Worm (Caenorhabditis elegans) whole organism, mixed stage, embryonic: Measurements from ENCODE around the gene Y102A5C.40.

Experiments
- cnd-1 ChIP-seq: fragments of 200-800 bp; sonication (Bioruptor generic); optimal IDR thresholded peaks from 2 replicates; lab custom pipeline; 2018; ENCODE audit warnings: mild to moderate bottlenecking, missing genetic modification characterization, missing compliant biosample characterization
- elt-3 ChIP-seq: fragments of 150-350 bp; optimal IDR thresholded peaks from 2 replicates; lab custom pipeline; 2014; ENCODE audit warnings: missing biosample characterization, missing genetic modification characterization
- lin-13 ChIP-seq: fragments of 150-350 bp; optimal IDR thresholded peaks from 2 replicates; lab custom pipeline; 2014; ENCODE audit warnings: missing biosample characterization, missing genetic modification characterization
- mab-5 ChIP-seq: fragments of 150-350 bp; optimal IDR thresholded peaks from 2 replicates; lab custom pipeline; 2014; ENCODE audit warnings: missing biosample characterization, missing genetic modification characterization
- nhr-237 ChIP-seq: fragments of 150-350 bp; optimal IDR thresholded peaks from 2 replicates; lab custom pipeline; 2014; ENCODE audit warnings: missing biosample characterization, missing genetic modification characterization
- nhr-76 ChIP-seq: sonication (generic microtip); optimal IDR thresholded peaks from 2 replicates; lab custom pipeline; 2017; ENCODE audit warnings: missing biosample characterization, missing genetic modification characterization
- pha-4 ChIP-seq: fragments of 150-350 bp; optimal IDR thresholded peaks from 2 replicates; lab custom pipeline; 2018; ENCODE audit warnings: missing biosample characterization, missing genetic modification reagents, missing genetic modification characterization
- sptf-1 ChIP-seq: sonication (generic microtip); optimal IDR thresholded peaks from 2 replicates; lab custom pipeline; 2017; ENCODE audit warnings: mild to moderate bottlenecking, missing genetic modification characterization, moderate library complexity, missing compliant biosample characterization
- tbx-8 ChIP-seq: fragments of 200-800 bp; sonication (Bioruptor generic); optimal IDR thresholded peaks from 2 replicates; lab custom pipeline; 2018; ENCODE audit warnings: mild to moderate bottlenecking, missing genetic modification characterization, moderate library complexity, missing compliant biosample characterization
- unc-62 ChIP-seq: fragments of 150-350 bp; optimal IDR thresholded peaks from 2 replicates; lab custom pipeline; 2014; ENCODE audit warnings: missing biosample characterization, missing genetic modification reagents, missing genetic modification characterization

DNA sequence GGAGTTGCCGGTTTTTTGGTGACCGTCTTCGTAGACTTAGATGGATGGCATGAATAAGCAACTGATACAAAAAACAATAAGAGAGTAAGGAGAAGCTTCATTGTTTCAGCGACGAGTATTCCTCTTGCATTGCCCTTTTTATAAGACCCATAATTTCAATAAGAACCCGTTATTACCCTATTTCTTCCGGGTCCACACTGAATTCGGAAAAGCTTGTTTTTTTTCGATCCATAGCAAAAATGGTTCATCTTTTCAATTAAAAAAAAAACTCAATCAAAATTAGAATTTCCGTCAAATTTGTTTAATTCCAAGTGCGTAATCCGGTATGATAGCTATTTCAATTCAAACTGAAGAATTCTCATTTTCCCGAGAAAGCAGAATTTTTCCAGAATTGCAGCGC is at the start of gene Y102A5C.40:
- TF ChIP-seq elt-3 (tag; lab: Kevin White, UChicago) (no peak), nhr-76 (tag; lab: Kevin White, UChicago) (no peak), lin-13 (tag; lab: Kevin White, UChicago) (no peak), mab-5 (tag; lab: Kevin White, UChicago) (no peak), unc-62 (GFP tag; lab: Kevin White, UChicago) (no peak), sptf-1 (no peak), cnd-1 (tag; lab: Kevin White, UChicago) (no peak), nhr-237 (no peak), pha-4 (tag; lab: Kevin White, UChicago) (no peak), tbx-8 (GFP tag; lab: Kevin White, UChicago) (no peak)
